Fruit fly (Drosophila melanogaster): ENCODE measurements around the gene CG5653.

The CG5653 gene

DNA sequence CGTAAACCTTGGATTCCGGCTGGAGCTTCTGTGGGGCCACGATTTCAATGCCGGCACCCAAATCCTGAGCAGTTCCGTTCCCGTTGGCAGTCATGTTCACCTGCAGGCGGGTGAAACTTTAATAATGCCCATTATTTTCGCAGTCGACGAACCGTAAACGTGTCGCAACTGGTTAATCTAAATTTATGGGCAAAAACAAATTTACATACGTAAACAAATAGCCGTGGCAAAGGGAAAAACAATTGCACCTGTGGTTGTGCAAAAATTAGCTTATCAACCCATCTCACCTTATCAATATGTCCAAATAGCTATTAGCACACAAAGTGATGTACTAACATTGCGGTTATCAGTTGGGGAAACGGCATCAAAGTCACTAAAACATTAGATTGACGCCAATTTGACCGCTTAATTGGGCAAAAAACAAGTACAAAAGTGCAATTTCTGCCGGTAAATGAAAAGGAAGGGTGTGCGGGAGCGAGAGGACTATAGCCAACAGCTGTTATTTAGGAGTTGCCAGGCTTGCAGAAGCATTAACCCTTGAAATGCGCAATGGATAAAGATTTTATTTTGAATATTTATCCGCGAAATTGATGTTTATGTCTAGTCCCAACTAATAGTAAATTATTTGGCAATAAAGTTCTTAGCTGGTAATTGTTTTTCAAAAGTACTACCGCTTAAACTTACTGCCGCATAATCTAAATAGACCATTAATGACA, 19.1 kb upstream of the CG5653 start:
- TF ChIP-seq foxo (GFP tag; optimal IDR thresholded peaks at IDR 0.05): peak in 1 of 2 experiments; percentile 41
- peak; percentile 25 for TF ChIP-seq woc (GFP tag; optimal IDR thresholded peaks at IDR 0.05)
- TF ChIP-seq Mio (GFP tag; optimal IDR thresholded peaks at IDR 0.05): no peak
- no peak for TF ChIP-seq sv (GFP tag; optimal IDR thresholded peaks at IDR 0.05)
- TF ChIP-seq Hr78 (GFP tag; optimal IDR thresholded peaks at IDR 0.05): no peak
- no peak for TF ChIP-seq dmrt93B (GFP tag; optimal IDR thresholded peaks at IDR 0.05)
- no peak for TF ChIP-seq lola (GFP tag; optimal IDR thresholded peaks at IDR 0.05)
- peak; percentile 32 for TF ChIP-seq HLH106 (tag; optimal IDR thresholded peaks at IDR 0.05)
- no peak for TF ChIP-seq fru (GFP tag; optimal IDR thresholded peaks at IDR 0.05)
- TF ChIP-seq h (GFP tag; optimal IDR thresholded peaks at IDR 0.05): peak; percentile 52
- TF ChIP-seq br (GFP tag; optimal IDR thresholded peaks at IDR 0.05): peak; percentile 26
- TF ChIP-seq Dif (GFP tag; optimal IDR thresholded peaks at IDR 0.05; ENCODE audit: partially characterized antibody): no peak
- TF ChIP-seq Hr83 (GFP tag; optimal IDR thresholded peaks at IDR 0.05; ENCODE audit: poor library complexity, severe bottlenecking): peak; percentile 38
- peak; percentile 8 for TF ChIP-seq rgr (GFP tag; optimal IDR thresholded peaks at IDR 0.05)
- TF ChIP-seq Sp1 (GFP tag; optimal IDR thresholded peaks at IDR 0.05): peak; percentile 2
- no peak for TF ChIP-seq Rel (GFP tag; optimal IDR thresholded peaks at IDR 0.05)
- no peak for TF ChIP-seq Rel (tag; optimal IDR thresholded peaks at IDR 0.05)
- TF ChIP-seq tai (GFP tag; optimal IDR thresholded peaks at IDR 0.05): no peak
- no peak for TF ChIP-seq pan (optimal IDR thresholded peaks at IDR 0.05)
- no peak for TF ChIP-seq dsf (GFP tag; optimal IDR thresholded peaks at IDR 0.05; ENCODE audit: borderline replicate concordance)

DNA sequence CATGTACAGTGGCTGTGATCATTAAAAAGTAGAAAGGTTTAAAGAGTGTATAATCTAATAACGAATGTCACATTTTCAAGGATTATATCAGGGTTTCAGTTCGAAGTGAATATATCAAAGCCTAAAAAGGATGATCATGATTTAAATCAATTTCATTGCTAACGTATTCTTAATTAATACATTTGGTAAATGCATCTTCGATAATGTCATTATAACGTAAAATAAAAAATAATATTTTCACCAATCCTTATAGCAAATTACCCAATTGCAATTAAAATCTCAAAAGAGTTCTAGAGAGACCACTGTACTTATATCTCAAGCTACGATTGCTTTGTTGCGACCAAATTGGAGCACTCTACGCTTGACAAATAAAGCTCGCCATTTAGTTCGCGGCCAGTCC, 15.9 kb upstream of the CG5653 start:
- TF ChIP-seq h (GFP tag; optimal IDR thresholded peaks at IDR 0.05) (peak; percentile 12), psq (GFP tag; optimal IDR thresholded peaks at IDR 0.05) (no peak), N (GFP tag; optimal IDR thresholded peaks at IDR 0.05) (no peak), Hnf4 (GFP tag; optimal IDR thresholded peaks at IDR 0.05) (no peak), HLH106 (tag; optimal IDR thresholded peaks at IDR 0.05) (peak; percentile 15), lola (GFP tag; optimal IDR thresholded peaks at IDR 0.05) (no peak), CG9705 (GFP tag; optimal IDR thresholded peaks at IDR 0.05) (no peak), Myc (optimal IDR thresholded peaks at IDR 0.05) (no peak), foxo (GFP tag; optimal IDR thresholded peaks at IDR 0.05) (peak in 1 of 2 experiments; percentile 26), Mio (GFP tag; optimal IDR thresholded peaks at IDR 0.05) (no peak), CG32264 (GFP tag; optimal IDR thresholded peaks at IDR 0.05) (no peak), rgr (GFP tag; optimal IDR thresholded peaks at IDR 0.05) (no peak), pan (optimal IDR thresholded peaks at IDR 0.05) (no peak), Dif (GFP tag; optimal IDR thresholded peaks at IDR 0.05; ENCODE audit: partially characterized antibody) (no peak), CrebA (GFP tag; optimal IDR thresholded peaks at IDR 0.05; ENCODE audit: borderline replicate concordance) (no peak)

DNA sequence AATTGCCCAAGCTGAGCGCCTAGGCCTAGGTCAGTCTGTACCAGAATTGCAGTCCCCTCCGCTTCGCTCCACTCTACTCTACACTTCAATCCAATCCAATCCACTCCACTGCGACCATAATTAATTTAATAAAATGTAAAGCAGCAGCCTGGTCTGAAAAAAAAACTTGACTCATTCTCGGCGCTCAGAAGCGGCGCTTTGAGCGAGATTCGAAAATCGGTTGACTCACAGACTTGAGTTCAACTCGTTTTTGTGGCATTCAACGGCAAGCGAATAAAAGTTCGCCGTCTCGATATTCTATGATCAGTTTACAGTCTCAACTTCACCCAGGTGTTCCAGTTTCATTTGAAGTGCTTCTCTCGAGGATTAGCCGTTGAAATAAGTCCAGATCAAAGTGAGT, 15.3 kb upstream of the CG5653 start, which contains the start of gene CG13314:
TSS of gene CG13314 (plus strand) at position 301 of the 400 bp plus-strand sequence.
- TF ChIP-seq brk (GFP tag; optimal IDR thresholded peaks at IDR 0.05): no peak
- TF ChIP-seq dmrt93B (GFP tag; optimal IDR thresholded peaks at IDR 0.05): no peak
- TF ChIP-seq Abd-B (GFP tag; optimal IDR thresholded peaks at IDR 0.05): no peak
- no peak for TF ChIP-seq ey (GFP tag; optimal IDR thresholded peaks at IDR 0.05)
- TF ChIP-seq Dif (GFP tag; optimal IDR thresholded peaks at IDR 0.05; ENCODE audit: partially characterized antibody): no peak
- TF ChIP-seq Jra (GFP tag; optimal IDR thresholded peaks at IDR 0.05): no peak
- TF ChIP-seq Hr78 (GFP tag; optimal IDR thresholded peaks at IDR 0.05): no peak
- TF ChIP-seq Hnf4 (GFP tag; optimal IDR thresholded peaks at IDR 0.05): no peak
- no peak for TF ChIP-seq sage (GFP tag; optimal IDR thresholded peaks at IDR 0.05)
- TF ChIP-seq woc (GFP tag; optimal IDR thresholded peaks at IDR 0.05): no peak
- no peak for TF ChIP-seq Myc (optimal IDR thresholded peaks at IDR 0.05)
- no peak for TF ChIP-seq usp (GFP tag; optimal IDR thresholded peaks at IDR 0.05)
- TF ChIP-seq pan (optimal IDR thresholded peaks at IDR 0.05): no peak
- TF ChIP-seq h (GFP tag; optimal IDR thresholded peaks at IDR 0.05): no peak
- TF ChIP-seq jim (GFP tag; optimal IDR thresholded peaks at IDR 0.05): no peak
- no peak for TF ChIP-seq psq (GFP tag; optimal IDR thresholded peaks at IDR 0.05)

DNA sequence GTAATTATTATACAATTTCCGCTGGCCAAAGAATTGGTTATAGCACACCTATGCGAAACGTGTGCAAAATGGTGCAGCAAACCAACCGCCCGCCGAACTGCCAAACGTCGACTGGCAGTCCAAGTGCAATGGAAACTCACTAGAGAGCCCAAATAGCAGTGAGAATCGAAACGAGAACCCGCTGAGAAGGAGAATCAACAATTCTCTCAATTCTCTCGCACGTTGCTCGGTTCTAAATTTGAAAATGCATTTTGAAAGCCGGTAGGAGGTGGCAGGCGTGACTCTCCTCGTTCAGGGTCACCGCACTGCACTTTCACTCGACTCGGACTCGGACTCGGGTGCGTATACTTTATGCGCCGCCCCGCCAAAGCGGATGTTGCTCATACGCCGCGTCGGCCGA, 13.6 kb upstream of the CG5653 start, which contains the start of gene CG5644:
TSS of gene CG5644 (minus strand) at position 101 of the 400 bp plus-strand sequence.
- TF ChIP-seq CG32264 (GFP tag; optimal IDR thresholded peaks at IDR 0.05): no peak
- no peak for TF ChIP-seq lola (GFP tag; optimal IDR thresholded peaks at IDR 0.05)
- no peak for TF ChIP-seq Rel (GFP tag; optimal IDR thresholded peaks at IDR 0.05)
- TF ChIP-seq Rel (tag; optimal IDR thresholded peaks at IDR 0.05): no peak
- no peak for TF ChIP-seq Jra (GFP tag; optimal IDR thresholded peaks at IDR 0.05)
- no peak for TF ChIP-seq OdsH (GFP tag; optimal IDR thresholded peaks at IDR 0.05)
- no peak for TF ChIP-seq ey (GFP tag; optimal IDR thresholded peaks at IDR 0.05)
- TF ChIP-seq fru (GFP tag; optimal IDR thresholded peaks at IDR 0.05): no peak
- no peak for TF ChIP-seq Dfd (GFP tag; optimal IDR thresholded peaks at IDR 0.05)

All from whole organism, wandering third instar larva.